Worm (Caenorhabditis elegans): ENCODE measurements around the gene T05C12.4.

The T05C12.4 gene

ce11 chrII:8144543-8144942 is 35.6 kb downstream of the T05C12.4 start, which contains the start of gene F10B5.2:
Gene F10B5.2, plus strand, starts transcription at chrII:8144762.
- TF ChIP-seq eyg-1 (tag; optimal IDR thresholded peaks at IDR 0.05) = no peak
- no peak for TF ChIP-seq ceh-14 (tag; optimal IDR thresholded peaks at IDR 0.05)
- TF ChIP-seq hlh-30 (tag; optimal IDR thresholded peaks at IDR 0.05; ENCODE audit: insufficient read depth) = no peak
- no peak for TF ChIP-seq dmd-4 (tag; optimal IDR thresholded peaks at IDR 0.05; ENCODE audit: borderline replicate concordance)
- TF ChIP-seq C38D4.7 (GFP tag; optimal IDR thresholded peaks at IDR 0.05) = no peak
- no peak for TF ChIP-seq gmeb-2 (tag; optimal IDR thresholded peaks at IDR 0.05)
- no peak for TF ChIP-seq ceh-9 (tag; optimal IDR thresholded peaks at IDR 0.05)
- no peak for TF ChIP-seq elt-2 (tag; optimal IDR thresholded peaks at IDR 0.05)
- TF ChIP-seq che-1 (tag; optimal IDR thresholded peaks at IDR 0.05) = no peak
- TF ChIP-seq ceh-31 (tag; optimal IDR thresholded peaks at IDR 0.05) = no peak
- TF ChIP-seq ref-2 (tag; optimal IDR thresholded peaks at IDR 0.05) = no peak
- no peak for TF ChIP-seq Y22D7AL.16 (tag; optimal IDR thresholded peaks at IDR 0.05)
- no peak for TF ChIP-seq fkh-10 (GFP tag; optimal IDR thresholded peaks at IDR 0.05)
- TF ChIP-seq unc-3 (GFP tag; conservative IDR thresholded peaks at IDR 0.05) = no peak
- TF ChIP-seq unc-3 (tag; optimal IDR thresholded peaks at IDR 0.05) = no peak

- TF ChIP-seq dve-1 (tag; optimal IDR thresholded peaks at IDR 0.05) (peak; percentile 4), T23F11.4 (GFP tag; optimal IDR thresholded peaks at IDR 0.05) (no peak), nfya-1 (tag; optimal IDR thresholded peaks at IDR 0.05) (peak; percentile 51)
These were observed 36.8 kb downstream of the T05C12.4 start, which contains the start of the genes ints-11 and rpl-10 for ce11 chrII:8143278-8143931. Gene ints-11, minus strand, starts transcription at chrII:8143478. Gene rpl-10, plus strand, starts transcription at chrII:8143881.

ce11 chrII:8141135-8141534 is 39.0 kb downstream of the T05C12.4 start:
- TF ChIP-seq ref-2 (tag; optimal IDR thresholded peaks at IDR 0.05) (no peak), madf-2 (tag; optimal IDR thresholded peaks at IDR 0.05) (no peak), ama-1 (optimal IDR thresholded peaks at IDR 0.05) (no peak), K09A11.1 (tag; optimal IDR thresholded peaks at IDR 0.05; ENCODE audit: insufficient read depth) (no peak), C08G9.2 (tag; optimal IDR thresholded peaks at IDR 0.05) (no peak), pat-9 (tag; optimal IDR thresholded peaks at IDR 0.05) (no peak), ceh-2 (tag; optimal IDR thresholded peaks at IDR 0.05) (no peak), pag-3 (tag; optimal IDR thresholded peaks at IDR 0.05; ENCODE audit: borderline replicate concordance) (no peak), F13H6.1 (tag; optimal IDR thresholded peaks at IDR 0.05) (no peak), K02D7.2 (tag; optimal IDR thresholded peaks at IDR 0.05) (no peak), unc-42 (tag; optimal IDR thresholded peaks at IDR 0.05) (no peak), odd-2 (tag; optimal IDR thresholded peaks at IDR 0.05) (no peak), unc-86 (tag; optimal IDR thresholded peaks at IDR 0.05) (no peak), fax-1 (tag; optimal IDR thresholded peaks at IDR 0.05) (no peak), hlh-8 (tag; optimal IDR thresholded peaks at IDR 0.05) (no peak), ceh-22 (tag; optimal IDR thresholded peaks at IDR 0.05) (no peak)

- no peak for TF ChIP-seq npax-4 (tag; optimal IDR thresholded peaks at IDR 0.05)
- TF ChIP-seq ahr-1 (tag; optimal IDR thresholded peaks at IDR 0.05) = no peak
- TF ChIP-seq ceh-6 (GFP tag; optimal IDR thresholded peaks at IDR 0.05) = no peak
- no peak for TF ChIP-seq unc-42 (tag; optimal IDR thresholded peaks at IDR 0.05)
- TF ChIP-seq nhr-232 (tag; optimal IDR thresholded peaks at IDR 0.05) = no peak
- TF ChIP-seq unc-55 (GFP tag; optimal IDR thresholded peaks at IDR 0.05) = no peak
- no peak for TF ChIP-seq hlh-30 (tag; optimal IDR thresholded peaks at IDR 0.05; ENCODE audit: insufficient read depth)
- TF ChIP-seq ceh-18 (tag; optimal IDR thresholded peaks at IDR 0.05) = no peak
- no peak for TF ChIP-seq pqm-1 (tag; optimal IDR thresholded peaks at IDR 0.05)
- no peak for TF ChIP-seq pha-2 (tag; optimal IDR thresholded peaks at IDR 0.05)
- no peak for TF ChIP-seq madf-2 (tag; optimal IDR thresholded peaks at IDR 0.05)
- TF ChIP-seq syd-9 (tag; optimal IDR thresholded peaks at IDR 0.05) = no peak
- no peak for TF ChIP-seq zip-5 (tag; optimal IDR thresholded peaks at IDR 0.05)
- no peak for TF ChIP-seq pros-1 (tag; optimal IDR thresholded peaks at IDR 0.05)
These were observed 42.1 kb downstream of the T05C12.4 start, which contains the start of gene cdc-48.2 for ce11 chrII:8138015-8138546. Gene cdc-48.2, plus strand, starts transcription at chrII:8138496.

Data from whole organism, late embryonic.